Worm (Caenorhabditis elegans): Measurements from ENCODE around the gene apd-3.
A peak's percentile ranks its signal among the peaks of the same experiment; 100 is the strongest.

DNA sequence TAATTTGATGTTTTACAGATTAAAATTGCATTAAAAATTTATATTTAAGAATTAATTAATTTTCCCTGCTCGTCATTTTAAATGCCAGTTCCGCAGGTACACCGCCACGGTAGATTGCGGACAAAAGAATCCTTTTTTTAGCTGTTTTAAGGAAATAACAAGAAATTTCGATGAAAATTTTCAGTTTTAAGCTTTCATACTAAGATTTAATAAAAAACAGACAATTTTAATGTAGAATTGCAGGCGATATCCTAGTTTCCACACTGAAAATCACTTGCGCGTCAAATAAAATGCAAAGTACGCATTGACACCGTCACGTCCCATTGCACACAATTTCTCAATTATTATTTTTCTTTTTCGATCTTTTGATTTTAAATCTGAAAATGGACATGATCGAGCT, 7.2 kb upstream of the apd-3 start, which contains the start of gene dnc-3:
- TF ChIP-seq lin-39 (tag; optimal IDR thresholded peaks at IDR 0.05), result no peak
- TF ChIP-seq nhr-28 (tag; optimal IDR thresholded peaks at IDR 0.05), result no peak
- no peak for TF ChIP-seq ama-1 (optimal IDR thresholded peaks at IDR 0.05)
- no peak for TF ChIP-seq pqm-1 (tag; optimal IDR thresholded peaks at IDR 0.05)
- TF ChIP-seq tbx-2 (tag; optimal IDR thresholded peaks at IDR 0.05), result peak; percentile 53
- no peak for TF ChIP-seq unc-39 (tag; optimal IDR thresholded peaks at IDR 0.05)
- TF ChIP-seq elt-2 (tag; optimal IDR thresholded peaks at IDR 0.05), result peak; percentile 28
- no peak for TF ChIP-seq ztf-11 (tag; optimal IDR thresholded peaks at IDR 0.05)
